Fruit fly (Drosophila melanogaster) whole organism, embryonic: ENCODE data around the gene CG10702.

Experiments used
- B-H2 ChIP-seq: fragments of 200-800 bp; sonication (Bioruptor generic); optimal IDR thresholded peaks from 2 replicates; lab custom pipeline; 2018; ENCODE audit warnings: missing biosample characterization, mild to moderate bottlenecking, missing genetic modification characterization
- CG10209 ChIP-seq: fragments of 200-800 bp; sonication (Bioruptor generic); optimal IDR thresholded peaks from 3 replicates; lab custom pipeline; 2017; ENCODE audit warnings: missing biosample characterization, mild to moderate bottlenecking, missing genetic modification characterization, missing genetic modification reagents
- CG11247 ChIP-seq: fragments of 200-800 bp; sonication (Bioruptor generic); IDR thresholded peaks from 2 replicates; pipeline ENCODE4 v1.3.6; 2022; ENCODE audit warnings: missing biosample characterization, missing genetic modification characterization
- CG11723 ChIP-seq: fragments of 200-800 bp; sonication (Bioruptor generic); optimal IDR thresholded peaks from 2 replicates; lab custom pipeline; 2017; ENCODE audit warnings: missing biosample characterization, mild to moderate bottlenecking, missing genetic modification characterization
- CG12071 ChIP-seq: fragments of 200-800 bp; sonication (Bioruptor generic); optimal IDR thresholded peaks from 3 replicates; lab custom pipeline; 2018; ENCODE audit warnings: missing biosample characterization, mild to moderate bottlenecking, missing genetic modification characterization
- CG12299 ChIP-seq: fragments of 200-800 bp; sonication (Bioruptor generic); optimal IDR thresholded peaks from 2 replicates; lab custom pipeline; 2018; ENCODE audit warnings: missing biosample characterization, mild to moderate bottlenecking, missing genetic modification characterization
- CG12391 ChIP-seq: fragments of 200-800 bp; sonication (Bioruptor generic); optimal IDR thresholded peaks from 3 replicates; lab custom pipeline; 2018; ENCODE audit warnings: missing biosample characterization, mild to moderate bottlenecking, missing genetic modification characterization, moderate library complexity
- CG14014 ChIP-seq: fragments of 200-800 bp; sonication (Bioruptor generic); IDR thresholded peaks from 2 replicates; pipeline ENCODE4 v1.3.6; 2022; ENCODE audit warnings: missing biosample characterization, missing genetic modification characterization
- CG14667 ChIP-seq: fragments of 200-800 bp; sonication (Bioruptor generic); IDR thresholded peaks from 2 replicates; pipeline ENCODE4 v1.3.6; 2022; ENCODE audit warnings: missing biosample characterization, missing genetic modification characterization
- CG15073 ChIP-seq: fragments of 200-800 bp; sonication (Bioruptor generic); optimal IDR thresholded peaks from 2 replicates; lab custom pipeline; 2016; ENCODE audit warnings: missing biosample characterization, missing genetic modification characterization
- CG15514 ChIP-seq: fragments of 200-800 bp; sonication (Bioruptor generic); optimal IDR thresholded peaks from 3 replicates; lab custom pipeline; 2017; ENCODE audit warnings: missing biosample characterization, missing genetic modification characterization, mild to moderate bottlenecking, moderate library complexity, missing genetic modification reagents
- CG17568 ChIP-seq: fragments of 200-800 bp; sonication (Bioruptor generic); optimal IDR thresholded peaks from 2 replicates; lab custom pipeline; 2018; ENCODE audit warnings: missing biosample characterization, mild to moderate bottlenecking, missing genetic modification characterization, moderate library complexity
- CG18476 ChIP-seq: fragments of 200-800 bp; sonication (Bioruptor generic); optimal IDR thresholded peaks from 2 replicates; lab custom pipeline; 2016; ENCODE audit warnings: missing biosample characterization, mild to moderate bottlenecking, missing genetic modification characterization
- CG2120 ChIP-seq: fragments of 200-800 bp; sonication (Bioruptor generic); optimal IDR thresholded peaks from 3 replicates; lab custom pipeline; 2016; ENCODE audit warnings: missing biosample characterization, missing genetic modification characterization
- CG31224 ChIP-seq: fragments of 200-800 bp; sonication (Bioruptor generic); IDR thresholded peaks from 2 replicates; pipeline ENCODE4 v1.3.6; 2022; ENCODE audit warnings: missing biosample characterization, missing genetic modification characterization
- CG4617 ChIP-seq: fragments of 200-800 bp; sonication (Bioruptor generic); optimal IDR thresholded peaks from 3 replicates; lab custom pipeline; 2016; ENCODE audit warnings: missing biosample characterization, missing genetic modification characterization, borderline replicate concordance
- CG5180 ChIP-seq: fragments of 200-800 bp; sonication (Bioruptor generic); optimal IDR thresholded peaks from 3 replicates; lab custom pipeline; 2017; ENCODE audit warnings: missing biosample characterization, missing genetic modification characterization, mild to moderate bottlenecking, moderate library complexity, missing genetic modification reagents
- CG6813 ChIP-seq: fragments of 200-800 bp; sonication (Bioruptor generic); optimal IDR thresholded peaks from 2 replicates; lab custom pipeline; 2017; ENCODE audit warnings: missing biosample characterization, missing genetic modification characterization, mild to moderate bottlenecking, moderate library complexity, missing genetic modification reagents
- Chrac-16 ChIP-seq: fragments of 200-800 bp; sonication (Bioruptor generic); optimal IDR thresholded peaks from 3 replicates; lab custom pipeline; 2016; ENCODE audit warnings: missing biosample characterization, missing genetic modification characterization
- Dip2 ChIP-seq: fragments of 200-800 bp; sonication (Bioruptor generic); IDR thresholded peaks from 2 replicates; pipeline ENCODE4 v1.3.6; 2022; ENCODE audit warnings: missing biosample characterization, missing genetic modification characterization
- Doc3 ChIP-seq: fragments of 200-800 bp; sonication (Bioruptor generic); IDR thresholded peaks from 3 replicates; pipeline ENCODE4 v1.3.6; 2022; ENCODE audit warnings: missing biosample characterization, missing genetic modification characterization; ENCODE audit not compliant: partially characterized antibody
- H15 ChIP-seq: fragments of 200-800 bp; sonication (Bioruptor generic); IDR thresholded peaks from 3 replicates; pipeline ENCODE4 v1.3.6; 2022; ENCODE audit warnings: missing biosample characterization, missing genetic modification characterization
- HHEX ChIP-seq: fragments of 200-800 bp; sonication (Bioruptor generic); optimal IDR thresholded peaks from 3 replicates; lab custom pipeline; 2017; ENCODE audit warnings: missing biosample characterization, mild to moderate bottlenecking, missing genetic modification characterization, missing genetic modification reagents
- HLHmδ ChIP-seq: fragments of 200-800 bp; sonication (Bioruptor generic); optimal IDR thresholded peaks from 2 replicates; lab custom pipeline; 2018; ENCODE audit warnings: missing biosample characterization, mild to moderate bottlenecking, missing genetic modification characterization, moderate library complexity
- Hand ChIP-seq: fragments of 200-800 bp; sonication (Bioruptor generic); optimal IDR thresholded peaks from 2 replicates; lab custom pipeline; 2017; ENCODE audit warnings: mild to moderate bottlenecking, missing biosample characterization, missing genetic modification reagents, missing genetic modification characterization
- Hr3 ChIP-seq: fragments of 200-800 bp; sonication (Bioruptor generic); optimal IDR thresholded peaks from 3 replicates; lab custom pipeline; 2016; ENCODE audit warnings: missing biosample characterization, missing genetic modification characterization
- Hr39 ChIP-seq: fragments of >200 bp; optimal IDR thresholded peaks from 2 replicates; lab custom pipeline; 2017
- Neu2 ChIP-seq: fragments of 200-800 bp; sonication (Bioruptor generic); optimal IDR thresholded peaks from 3 replicates; lab custom pipeline; 2016; ENCODE audit warnings: missing biosample characterization, missing genetic modification characterization, borderline replicate concordance
- NfI ChIP-seq: fragments of 200-800 bp; sonication (Bioruptor generic); optimal IDR thresholded peaks from 3 replicates; lab custom pipeline; 2018; ENCODE audit warnings: missing biosample characterization, mild to moderate bottlenecking, missing genetic modification characterization, moderate library complexity
- Oaz ChIP-seq: fragments of 200-800 bp; sonication (Bioruptor generic); IDR thresholded peaks from 2 replicates; pipeline ENCODE4 v1.3.6; 2022; ENCODE audit warnings: missing biosample characterization, missing genetic modification characterization
- Pdp1 ChIP-seq, 2 experiments: fragments of 200-800 bp; sonication (Bioruptor generic); optimal IDR thresholded peaks; 3 replicates each; lab custom pipeline; 2016; ENCODE audit warnings: missing biosample characterization in 2 of 2, missing genetic modification characterization in 2 of 2, mild to moderate bottlenecking in 1 of 2, moderate library complexity in 1 of 2
- Scr ChIP-seq: fragments of 200-800 bp; sonication (Bioruptor generic); IDR thresholded peaks from 2 replicates; pipeline ENCODE4 v1.3.6; 2022; ENCODE audit warnings: missing biosample characterization, missing genetic modification characterization; ENCODE audit not compliant: partially characterized antibody
- Spps ChIP-seq: fragments of 200-800 bp; sonication (Bioruptor generic); optimal IDR thresholded peaks from 2 replicates; lab custom pipeline; 2018; ENCODE audit warnings: missing biosample characterization, mild to moderate bottlenecking, missing genetic modification characterization
- Sry-β ChIP-seq: fragments of 200-800 bp; sonication (Bioruptor generic); optimal IDR thresholded peaks from 2 replicates; lab custom pipeline; 2018; ENCODE audit warnings: missing biosample characterization, mild to moderate bottlenecking, missing genetic modification characterization, moderate library complexity
- Ssrp ChIP-seq: fragments of 200-800 bp; sonication (Bioruptor generic); optimal IDR thresholded peaks from 2 replicates; lab custom pipeline; 2018; ENCODE audit warnings: missing biosample characterization, mild to moderate bottlenecking, missing genetic modification characterization, moderate library complexity
- Taf1 ChIP-seq: fragments of 200-800 bp; sonication (Bioruptor generic); IDR thresholded peaks from 2 replicates; pipeline ENCODE4 v1.3.6; 2022; ENCODE audit warnings: missing biosample characterization, missing genetic modification characterization
- Tbp ChIP-seq: fragments of >200 bp; optimal IDR thresholded peaks from 2 replicates; lab custom pipeline; 2018; ENCODE audit warnings: missing biosample characterization, missing genetic modification characterization
- YL-1 ChIP-seq: fragments of 200-800 bp; sonication (Bioruptor generic); optimal IDR thresholded peaks from 3 replicates; lab custom pipeline; 2017; ENCODE audit warnings: missing biosample characterization, mild to moderate bottlenecking, missing genetic modification characterization
- ewg ChIP-seq: fragments of 200-800 bp; sonication (Bioruptor generic); optimal IDR thresholded peaks from 3 replicates; lab custom pipeline; 2017; ENCODE audit warnings: mild to moderate bottlenecking, missing biosample characterization, missing genetic modification reagents, missing genetic modification characterization
- gro ChIP-seq: fragments of 200-800 bp; sonication (Bioruptor generic); optimal IDR thresholded peaks from 2 replicates; lab custom pipeline; 2016; ENCODE audit warnings: missing biosample characterization, missing genetic modification characterization
- kay ChIP-seq: fragments of 200-800 bp; sonication (Bioruptor generic); optimal IDR thresholded peaks from 2 replicates; lab custom pipeline; 2016; ENCODE audit warnings: missing biosample characterization, missing genetic modification characterization
- klu ChIP-seq: fragments of 200-800 bp; sonication (Bioruptor generic); IDR thresholded peaks from 2 replicates; pipeline ENCODE4 v1.3.6; 2022; ENCODE audit warnings: missing biosample characterization, missing genetic modification characterization
- nau ChIP-seq: fragments of 200-800 bp; sonication (Bioruptor generic); optimal IDR thresholded peaks from 3 replicates; lab custom pipeline; 2017; ENCODE audit warnings: missing biosample characterization, mild to moderate bottlenecking, missing genetic modification characterization, missing genetic modification reagents
- onecut ChIP-seq: fragments of 200-800 bp; sonication (Bioruptor generic); IDR thresholded peaks from 2 replicates; pipeline ENCODE4 v1.3.6; 2022; ENCODE audit warnings: missing biosample characterization, missing genetic modification characterization
- salm ChIP-seq: fragments of 200-800 bp; sonication (Bioruptor generic); optimal IDR thresholded peaks from 2 replicates; lab custom pipeline; 2018; ENCODE audit warnings: missing biosample characterization, mild to moderate bottlenecking, missing genetic modification characterization
- slbo ChIP-seq: fragments of 200-800 bp; sonication (Bioruptor generic); IDR thresholded peaks from 2 replicates; pipeline ENCODE4 v1.3.6; 2022; ENCODE audit warnings: missing biosample characterization, missing genetic modification characterization
- so ChIP-seq: fragments of 200-800 bp; sonication (Bioruptor generic); IDR thresholded peaks from 3 replicates; pipeline ENCODE4 v1.3.6; 2022; ENCODE audit warnings: missing biosample characterization, missing genetic modification characterization
- unpg ChIP-seq: fragments of 200-800 bp; sonication (Bioruptor generic); optimal IDR thresholded peaks from 3 replicates; lab custom pipeline; 2018; ENCODE audit warnings: missing biosample characterization, mild to moderate bottlenecking, missing genetic modification characterization, moderate library complexity
- wor ChIP-seq: fragments of 200-800 bp; sonication (Bioruptor generic); IDR thresholded peaks from 2 replicates; pipeline ENCODE4 v1.3.6; 2022; ENCODE audit warnings: missing biosample characterization, missing genetic modification characterization

The CG10702 gene

dm6 chr2L:19026491-19027197 is 43.0 kb downstream of the CG10702 start:
- no peak for TF ChIP-seq CG11247 (GFP tag; lab: Robert Waterston, UW)
- peak; percentile 64; the same call in 1 of the 3 replicates for TF ChIP-seq so (GFP tag; lab: Robert Waterston, UW)
- TF ChIP-seq CG4617 (GFP tag; lab: Kevin White, UChicago), result no peak
- TF ChIP-seq Scr, result no peak
- peak; percentile 59 for TF ChIP-seq CG14014 (GFP tag; lab: Robert Waterston, UW)
- no peak for TF ChIP-seq Hr39 (lab: Kevin White, UChicago)
- TF ChIP-seq klu (GFP tag; lab: Robert Waterston, UW), result no peak
- TF ChIP-seq Doc3 (GFP tag; lab: Robert Waterston, UW), result no peak
- peak; percentile 48 for TF ChIP-seq CG6813 (GFP tag; lab: Kevin White, UChicago)
- TF ChIP-seq nau (GFP tag; lab: Kevin White, UChicago), result peak; percentile 45
- TF ChIP-seq CG18476 (GFP tag; lab: Kevin White, UChicago), result peak; percentile 0
- TF ChIP-seq onecut, result peak; percentile 33; the same call in 1 of the 2 replicates
- TF ChIP-seq Hr3 (GFP tag; lab: Kevin White, UChicago), result no peak
- TF ChIP-seq Spps (tag; lab: Kevin White, UChicago), result no peak
- TF ChIP-seq CG12299 (tag; lab: Kevin White, UChicago), result peak; percentile 44
- peak; percentile 11 for TF ChIP-seq salm (tag; lab: Kevin White, UChicago)
- TF ChIP-seq NfI (GFP tag; lab: Kevin White, UChicago), result peak; percentile 65
- TF ChIP-seq CG17568 (GFP tag; lab: Kevin White, UChicago), result no peak
- no peak for TF ChIP-seq kay (GFP tag; lab: Kevin White, UChicago)
- TF ChIP-seq CG2120, result peak; percentile 73
- peak; percentile 66 for TF ChIP-seq CG12391 (tag; lab: Kevin White, UChicago)
- TF ChIP-seq HLHmδ (GFP tag; lab: Kevin White, UChicago), result no peak
- TF ChIP-seq CG15514, result peak; percentile 43
- no peak for TF ChIP-seq Dip2 (GFP tag; lab: Robert Waterston, UW)
- no peak for TF ChIP-seq wor (GFP tag; lab: Robert Waterston, UW)
- no peak for TF ChIP-seq Ssrp (tag; lab: Kevin White, UChicago)
- peak in 1 of 2 experiments; percentile 8 for TF ChIP-seq Pdp1 (GFP tag; optimal IDR thresholded peaks at IDR 0.05; lab: Kevin White, UChicago)
- TF ChIP-seq Taf1, result no peak
- TF ChIP-seq CG11723 (GFP tag; lab: Kevin White, UChicago), result peak; percentile 41
- TF ChIP-seq HHEX (GFP tag; lab: Kevin White, UChicago), result peak; percentile 14
- no peak for TF ChIP-seq CG15073 (GFP tag; lab: Kevin White, UChicago)
- TF ChIP-seq ewg (GFP tag; lab: Kevin White, UChicago), result peak; percentile 25
- TF ChIP-seq CG31224 (GFP tag; lab: Robert Waterston, UW), result no peak
- TF ChIP-seq Tbp (GFP tag; lab: Kevin White, UChicago), result no peak
- TF ChIP-seq CG12071 (GFP tag; lab: Kevin White, UChicago), result peak; percentile 25
- no peak for TF ChIP-seq Neu2 (GFP tag; lab: Kevin White, UChicago)
- peak; percentile 44 for TF ChIP-seq unpg (GFP tag; lab: Kevin White, UChicago)
- TF ChIP-seq CG5180 (GFP tag; lab: Kevin White, UChicago), result peak; percentile 56
- peak; percentile 23 for TF ChIP-seq Chrac-16 (GFP tag; lab: Kevin White, UChicago)
- TF ChIP-seq gro (GFP tag; lab: Kevin White, UChicago), result peak; percentile 38
- TF ChIP-seq Oaz (GFP tag; lab: Robert Waterston, UW), result no peak
- no peak for TF ChIP-seq H15 (GFP tag; lab: Robert Waterston, UW)
- TF ChIP-seq CG14667, result no peak
- TF ChIP-seq Sry-β, result no peak
- peak; percentile 70 for TF ChIP-seq B-H2 (GFP tag; lab: Kevin White, UChicago)
- TF ChIP-seq Hand (GFP tag; lab: Kevin White, UChicago), result peak; percentile 85
- TF ChIP-seq YL-1 (GFP tag; lab: Kevin White, UChicago), result no peak
- TF ChIP-seq CG10209 (GFP tag; lab: Kevin White, UChicago), result peak; percentile 44
- peak; percentile 52; the same call in 1 of the 2 replicates for TF ChIP-seq slbo
